Fruit fly (Drosophila melanogaster) whole organism, adult: ENCODE results near the gene CG9784.

ENCODE experiments used
- CG11617 ChIP-seq: fragments of 200-800 bp; sonication (Bioruptor generic); optimal IDR thresholded peaks from 2 replicates; lab custom pipeline; 2017; ENCODE audit warnings: mild to moderate bottlenecking, missing biosample characterization, missing genetic modification reagents, missing genetic modification characterization
- CG12768 ChIP-seq: fragments of 200-800 bp; sonication (Bioruptor generic); optimal IDR thresholded peaks from 2 replicates; lab custom pipeline; 2017; ENCODE audit warnings: missing biosample characterization, missing genetic modification characterization, mild to moderate bottlenecking, moderate library complexity, missing genetic modification reagents
- CG14711 ChIP-seq: fragments of 200-800 bp; sonication (Bioruptor generic); optimal IDR thresholded peaks from 2 replicates; lab custom pipeline; 2018; ENCODE audit warnings: missing biosample characterization, mild to moderate bottlenecking, missing genetic modification characterization, moderate library complexity
- CG1620 ChIP-seq: fragments of 200-800 bp; sonication (Bioruptor generic); optimal IDR thresholded peaks from 2 replicates; lab custom pipeline; 2016; ENCODE audit warnings: missing biosample characterization, missing genetic modification characterization
- CG33017 ChIP-seq: fragments of 200-800 bp; sonication (Bioruptor generic); optimal IDR thresholded peaks from 2 replicates; lab custom pipeline; 2018; ENCODE audit warnings: missing biosample characterization, mild to moderate bottlenecking, missing genetic modification characterization, moderate library complexity
- CG5204 ChIP-seq: fragments of 200-800 bp; sonication (Bioruptor generic); optimal IDR thresholded peaks from 2 replicates; lab custom pipeline; 2016; ENCODE audit warnings: missing biosample characterization, missing genetic modification characterization
- CG7045 ChIP-seq: fragments of 200-800 bp; sonication (Bioruptor generic); optimal IDR thresholded peaks from 2 replicates; lab custom pipeline; 2017; ENCODE audit warnings: missing biosample characterization, mild to moderate bottlenecking, missing genetic modification characterization
- CG7101 ChIP-seq: fragments of 200-800 bp; sonication (Bioruptor generic); optimal IDR thresholded peaks from 2 replicates; lab custom pipeline; 2018; ENCODE audit warnings: missing biosample characterization, mild to moderate bottlenecking, missing genetic modification characterization, moderate library complexity
- Clk ChIP-seq: fragments of 200-800 bp; sonication (Bioruptor generic); optimal IDR thresholded peaks from 2 replicates; lab custom pipeline; 2017; ENCODE audit warnings: missing biosample characterization, missing genetic modification characterization
- Crg-1 ChIP-seq: fragments of 200-800 bp; sonication (Bioruptor generic); optimal IDR thresholded peaks from 2 replicates; lab custom pipeline; 2016; ENCODE audit warnings: missing biosample characterization, missing genetic modification characterization
- Hr96 ChIP-seq: fragments of 200-800 bp; sonication (Bioruptor generic); optimal IDR thresholded peaks from 2 replicates; lab custom pipeline; 2016; ENCODE audit warnings: missing biosample characterization, missing genetic modification characterization
- Mnt ChIP-seq: fragments of 200-800 bp; sonication (Bioruptor generic); optimal IDR thresholded peaks from 2 replicates; lab custom pipeline; 2016; ENCODE audit warnings: missing biosample characterization, mild to moderate bottlenecking, missing genetic modification characterization
- bab1 ChIP-seq: fragments of 200-800 bp; sonication (Bioruptor generic); optimal IDR thresholded peaks from 3 replicates; lab custom pipeline; 2019; ENCODE audit warnings: missing biosample characterization, mild to moderate bottlenecking, missing genetic modification characterization, moderate library complexity
- cic ChIP-seq: fragments of 200-800 bp; sonication (Bioruptor generic); optimal IDR thresholded peaks from 2 replicates; lab custom pipeline; 2017; ENCODE audit warnings: missing biosample characterization, mild to moderate bottlenecking, missing genetic modification characterization, moderate library complexity
- cnc ChIP-seq, 2 experiments: fragments of >200 bp; optimal IDR thresholded peaks; 2 replicates each; lab custom pipeline; 2017
- kay ChIP-seq: fragments of 200-800 bp; sonication (Bioruptor generic); peaks from one replicate; lab custom pipeline; 2016; ENCODE audit warnings: missing biosample characterization, missing genetic modification characterization, borderline replicate concordance
- ovo ChIP-seq: fragments of 200-800 bp; sonication (Bioruptor generic); optimal IDR thresholded peaks from 2 replicates; lab custom pipeline; 2016; ENCODE audit warnings: missing biosample characterization, missing genetic modification characterization
- pad ChIP-seq: fragments of 200-800 bp; sonication (Bioruptor generic); optimal IDR thresholded peaks from 3 replicates; lab custom pipeline; 2017; ENCODE audit warnings: missing biosample characterization, missing genetic modification characterization, mild to moderate bottlenecking, moderate library complexity, missing genetic modification reagents
- tj ChIP-seq: fragments of 200-800 bp; sonication (Bioruptor generic); optimal IDR thresholded peaks from 3 replicates; lab custom pipeline; 2017; ENCODE audit warnings: missing biosample characterization, mild to moderate bottlenecking, missing genetic modification characterization, moderate library complexity
- toe ChIP-seq: fragments of 200-800 bp; sonication (Bioruptor generic); optimal IDR thresholded peaks from 2 replicates; lab custom pipeline; 2016; ENCODE audit warnings: missing biosample characterization, missing genetic modification characterization

CG9784 gene

DNA sequence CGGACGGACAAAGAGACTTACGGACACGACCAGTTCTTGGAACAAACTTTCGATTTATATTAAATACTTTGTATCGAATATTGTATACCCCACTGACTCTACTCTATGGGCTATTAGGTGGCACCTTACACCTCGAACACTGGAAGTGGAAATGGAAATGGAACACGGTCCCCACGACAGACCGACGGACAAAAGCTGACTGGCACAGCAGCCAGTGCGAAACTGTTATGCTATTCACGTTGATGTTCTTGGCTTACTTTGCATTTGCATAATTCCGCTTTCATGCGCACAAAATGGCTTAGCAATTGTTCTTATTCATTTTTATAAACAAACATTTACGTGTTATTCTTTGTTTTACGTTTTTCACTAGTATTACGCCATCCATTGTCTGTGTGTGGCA, 24.9 kb downstream of the CG9784 start:
- TF ChIP-seq kay (GFP tag; lab: Kevin White, UChicago) (no peak), pad (GFP tag; lab: Kevin White, UChicago) (no peak), CG1620 (GFP tag; lab: Kevin White, UChicago) (no peak)

DNA sequence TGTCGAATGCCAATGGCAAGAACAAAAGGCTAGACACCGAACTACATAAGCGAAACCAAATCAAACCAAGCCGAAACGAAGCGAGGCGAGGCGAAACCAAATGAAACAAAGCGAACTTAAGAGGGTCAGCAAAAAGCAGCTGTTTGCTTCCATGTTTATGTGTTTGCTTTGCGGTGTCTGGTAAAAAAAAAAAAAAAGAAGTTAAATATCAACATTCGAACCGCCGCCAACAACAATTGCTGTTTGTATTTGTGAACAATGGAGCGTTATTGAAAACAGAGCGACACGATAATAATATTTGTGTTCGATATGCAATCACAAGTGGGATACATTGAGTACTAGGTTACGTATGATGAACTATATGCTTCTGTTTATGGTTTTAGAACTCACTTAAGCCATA, 25.4 kb downstream of the CG9784 start:
- TF ChIP-seq Crg-1, result peak; percentile 46
- TF ChIP-seq pad (GFP tag; lab: Kevin White, UChicago), result peak; percentile 14
- no peak for TF ChIP-seq kay (GFP tag; lab: Kevin White, UChicago)
- TF ChIP-seq ovo (GFP tag; lab: Kevin White, UChicago), result peak; percentile 50
- TF ChIP-seq CG1620 (GFP tag; lab: Kevin White, UChicago), result no peak
- TF ChIP-seq Hr96 (GFP tag; lab: Kevin White, UChicago), result no peak
- TF ChIP-seq CG7101 (tag; lab: Kevin White, UChicago), result peak; percentile 59

DNA sequence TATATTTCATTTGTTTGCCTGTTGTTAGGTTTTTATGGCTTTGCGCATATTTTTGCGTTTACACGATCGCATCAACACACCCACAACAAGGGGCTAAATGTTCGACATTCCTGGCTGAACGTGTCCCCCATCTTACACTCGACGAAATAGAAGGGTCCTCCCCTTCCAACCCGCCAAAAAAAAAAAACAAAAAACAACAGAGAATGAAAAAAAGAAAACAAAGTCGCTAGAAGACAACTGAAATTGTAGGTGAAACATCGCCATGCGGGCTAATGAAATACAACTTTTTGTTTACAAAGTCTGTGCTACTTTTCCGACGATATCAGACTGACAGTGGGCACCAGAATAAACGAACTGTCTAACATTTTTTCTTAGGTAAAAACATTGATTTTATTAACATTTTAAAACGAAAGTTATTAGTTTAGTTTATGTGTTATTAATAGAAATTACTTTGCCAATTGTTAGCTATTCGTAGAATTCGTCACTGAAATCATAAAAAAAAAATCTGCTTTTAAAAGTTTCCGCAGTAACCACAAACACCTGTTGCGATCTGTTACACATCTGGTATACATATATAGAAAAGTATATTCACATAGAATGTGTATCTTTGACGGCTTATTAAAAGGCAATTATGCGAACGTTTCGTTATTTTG, 28.3 kb downstream of the CG9784 start:
- TF ChIP-seq cic (GFP tag; lab: Kevin White, UChicago) (no peak), kay (GFP tag; lab: Kevin White, UChicago) (peak; percentile 72)

DNA sequence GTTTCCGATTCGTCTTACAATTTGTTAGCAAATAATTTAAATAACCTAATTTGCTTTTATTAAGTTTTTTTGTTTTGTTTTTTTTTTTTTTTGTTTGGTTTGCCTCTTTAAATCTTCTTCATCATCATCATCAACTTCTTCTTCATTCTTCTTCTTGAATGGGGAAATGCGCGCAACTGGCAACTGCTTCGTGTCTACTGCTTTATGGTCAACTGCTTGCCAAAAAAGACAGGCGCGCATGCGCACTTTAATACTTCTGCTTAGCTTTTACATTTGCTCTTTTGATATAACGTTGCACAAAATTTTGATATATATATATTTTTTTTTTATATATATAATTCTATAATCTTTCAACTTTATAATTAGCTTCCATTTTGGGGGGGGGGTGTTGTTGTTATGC, 33.6 kb downstream of the CG9784 start:
- no peak for TF ChIP-seq cnc (optimal IDR thresholded peaks at IDR 0.05; lab: Kevin White, UChicago)
- TF ChIP-seq kay (GFP tag; lab: Kevin White, UChicago), result peak; percentile 39
- TF ChIP-seq CG12768, result no peak

DNA sequence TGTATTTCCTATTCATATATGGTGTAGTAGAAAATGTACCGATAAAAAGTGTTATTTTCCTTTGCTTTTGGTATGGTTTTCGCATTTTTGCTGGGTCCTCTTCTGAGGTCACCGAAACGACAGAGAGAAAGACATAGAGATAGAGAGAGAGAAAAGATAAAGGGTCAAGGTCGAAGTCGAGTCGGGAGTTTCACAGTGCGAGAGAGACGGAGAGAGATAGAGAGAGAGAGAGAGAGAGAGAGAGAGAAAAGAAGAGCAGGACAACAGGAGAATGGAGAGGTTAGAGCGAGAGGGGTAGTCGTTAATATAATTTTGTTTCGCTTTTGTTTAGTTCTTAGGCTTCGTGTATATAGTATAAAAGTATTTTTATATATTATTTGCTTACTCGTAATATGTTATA, 36.8 kb downstream of the CG9784 start:
- no peak for TF ChIP-seq ovo (GFP tag; lab: Kevin White, UChicago)
- no peak for TF ChIP-seq CG12768
- no peak for TF ChIP-seq Crg-1

DNA sequence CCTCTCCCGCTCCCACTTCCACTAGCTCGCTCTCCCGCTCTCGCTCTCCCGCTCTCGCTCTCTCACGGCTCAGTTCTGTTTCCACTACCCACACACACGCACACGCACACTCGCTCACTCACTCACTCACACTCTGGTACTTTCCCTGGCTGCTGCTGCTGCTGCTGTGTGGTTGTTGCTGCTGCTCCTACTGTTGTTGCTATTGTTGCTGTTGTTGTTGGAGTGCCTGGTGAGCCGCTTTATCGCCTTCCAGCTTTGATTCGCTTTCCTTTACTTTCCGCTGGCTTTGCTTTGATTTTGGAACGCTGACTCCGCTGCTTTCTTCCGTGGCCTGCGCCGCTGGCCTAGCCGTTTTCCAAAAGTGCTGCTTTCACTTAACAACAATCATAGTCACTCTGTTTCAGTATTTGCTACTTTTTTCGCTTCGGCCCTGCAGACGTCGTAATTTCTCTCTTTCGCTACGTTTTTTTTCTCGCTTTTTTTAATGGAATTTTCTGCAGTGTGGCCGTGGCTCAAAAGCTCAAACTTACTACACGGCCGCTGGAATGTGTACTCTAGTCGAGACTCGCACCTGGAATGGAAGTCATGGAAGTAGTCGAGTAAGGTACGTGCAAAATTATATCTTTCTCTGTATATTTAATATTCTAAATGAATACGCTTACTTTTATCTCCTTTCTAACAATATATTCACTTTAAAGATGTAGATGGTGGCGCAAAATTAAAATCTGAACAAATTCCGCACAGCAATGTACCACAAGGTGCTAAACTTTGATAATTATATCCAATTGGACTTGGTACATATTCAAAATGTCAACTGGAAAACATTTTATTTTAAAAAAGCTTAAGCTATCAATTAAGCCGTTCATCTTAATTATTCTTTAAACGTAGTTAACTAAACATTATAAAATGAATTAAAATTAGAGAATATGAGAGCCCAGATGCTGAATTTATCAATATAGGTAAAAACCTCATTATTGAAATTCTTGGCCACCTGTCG, 39.2 kb downstream of the CG9784 start, which contains the start of gene Pp2B-14D:
Gene Pp2B-14D (minus strand): TSS at position 503 of the 997 bp plus-strand sequence.
- peak; percentile 47 for TF ChIP-seq cic (GFP tag; lab: Kevin White, UChicago)
- TF ChIP-seq CG1620 (GFP tag; lab: Kevin White, UChicago), result peak; percentile 12
- TF ChIP-seq CG7101 (tag; lab: Kevin White, UChicago), result peak; percentile 58
- no peak for TF ChIP-seq Hr96 (GFP tag; lab: Kevin White, UChicago)
- no peak for TF ChIP-seq Mnt
- no peak for TF ChIP-seq CG5204 (GFP tag; lab: Kevin White, UChicago)
- TF ChIP-seq tj (GFP tag; lab: Kevin White, UChicago), result peak; percentile 82
- TF ChIP-seq toe (GFP tag; lab: Kevin White, UChicago), result no peak
- no peak for TF ChIP-seq kay (GFP tag; lab: Kevin White, UChicago)
- TF ChIP-seq CG33017 (tag; lab: Kevin White, UChicago), result no peak
- TF ChIP-seq Crg-1, result peak; percentile 42
- TF ChIP-seq CG14711, result peak; percentile 11
- TF ChIP-seq CG12768, result peak; percentile 3
- peak; percentile 58 for TF ChIP-seq CG11617 (GFP tag; lab: Kevin White, UChicago)
- TF ChIP-seq ovo (GFP tag; lab: Kevin White, UChicago), result no peak
- peak; percentile 28 for TF ChIP-seq pad (GFP tag; lab: Kevin White, UChicago)
- no peak for TF ChIP-seq cnc (optimal IDR thresholded peaks at IDR 0.05; lab: Kevin White, UChicago)
- peak; percentile 52 for TF ChIP-seq bab1 (GFP tag; lab: Kevin White, UChicago)
- TF ChIP-seq CG7045 (GFP tag; lab: Kevin White, UChicago), result no peak
- TF ChIP-seq Clk (GFP tag; lab: Kevin White, UChicago), result no peak

dm6 chrX:16553542-16554182, 45.4 kb downstream of the CG9784 start, which contains the start of gene Arp2:
Arp2 (minus strand) TSS chrX:16553968.
- TF ChIP-seq Mnt, result no peak
- no peak for TF ChIP-seq tj (GFP tag; lab: Kevin White, UChicago)
- TF ChIP-seq CG14711, result no peak
- no peak for TF ChIP-seq Crg-1
